Worm (Caenorhabditis elegans): ENCODE measurements around the gene srh-127.

DNA sequence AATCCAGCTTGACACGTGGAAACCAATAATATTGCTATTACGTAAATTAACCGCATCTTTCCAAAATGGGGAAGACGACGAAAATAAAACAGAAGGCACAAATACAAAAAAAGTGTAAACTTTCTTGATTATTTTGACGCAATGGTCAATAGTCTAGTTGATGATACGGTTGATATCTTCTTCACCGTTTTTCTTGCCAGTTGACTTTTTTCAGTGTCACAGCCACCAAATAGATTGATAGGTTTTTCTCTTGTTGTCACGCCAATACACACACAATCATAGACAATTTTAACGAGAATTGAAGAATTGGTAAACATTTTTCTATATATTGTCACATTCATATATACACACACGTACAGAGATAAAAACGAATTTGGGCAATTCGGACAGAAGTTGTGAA is 16.4 kb downstream of the srh-127 start, which contains the start of gene zmp-3:
- no peak for TF ChIP-seq T22C8.4 (GFP tag; IDR thresholded peaks at IDR 0.05)
- TF ChIP-seq ztf-29 (GFP tag; IDR thresholded peaks at IDR 0.05), result no peak
- TF ChIP-seq ref-1 (GFP tag; conservative IDR thresholded peaks at IDR 0.05), result no peak
- TF ChIP-seq ztf-23 (GFP tag; IDR thresholded peaks at IDR 0.05), result no peak
- TF ChIP-seq klf-2 (GFP tag; conservative IDR thresholded peaks at IDR 0.05), result no peak
- no peak for TF ChIP-seq flt-1 (GFP tag; IDR thresholded peaks at IDR 0.05)
- no peak for TF ChIP-seq med-1 (GFP tag; optimal IDR thresholded peaks at IDR 0.05; ENCODE audit: insufficient read depth)
- TF ChIP-seq cog-1 (tag; optimal IDR thresholded peaks at IDR 0.05), result no peak
